Fruit fly (Drosophila melanogaster) whole organism, wandering third instar larva: ENCODE results near the gene ldd.

Experiments used
- Abd-B ChIP-seq: fragments of >200 bp; optimal IDR thresholded peaks from 2 replicates; lab custom pipeline; 2017; ENCODE audit warnings: missing biosample characterization, missing genetic modification characterization
- CG32264 ChIP-seq: fragments of 200-800 bp; sonication (Bioruptor generic); optimal IDR thresholded peaks from 2 replicates; lab custom pipeline; 2016; ENCODE audit warnings: missing biosample characterization, missing genetic modification characterization
- CG9705 ChIP-seq: fragments of 200-800 bp; sonication (Bioruptor generic); optimal IDR thresholded peaks from 2 replicates; lab custom pipeline; 2018; ENCODE audit warnings: missing biosample characterization, mild to moderate bottlenecking, missing genetic modification characterization
- CrebA ChIP-seq: fragments of 200-800 bp; sonication (Bioruptor generic); optimal IDR thresholded peaks from 2 replicates; lab custom pipeline; 2016; ENCODE audit warnings: missing biosample characterization, mild to moderate bottlenecking, missing genetic modification characterization, borderline replicate concordance
- Dfd ChIP-seq: fragments of >200 bp; optimal IDR thresholded peaks from 2 replicates; lab custom pipeline; 2017; ENCODE audit warnings: missing biosample characterization, missing genetic modification characterization
- Dif ChIP-seq: fragments of 200-275, 200-300 bp; sonication (Bioruptor generic); optimal IDR thresholded peaks from 2 replicates; lab custom pipeline; 2018; ENCODE audit warnings: missing biosample characterization, missing genetic modification characterization; ENCODE audit not compliant: partially characterized antibody
- GATAd ChIP-seq: sonication (Bioruptor generic); optimal IDR thresholded peaks from 2 replicates; lab custom pipeline; 2016; ENCODE audit warnings: missing biosample characterization, missing genetic modification characterization
- HLH106 ChIP-seq: fragments of 200-800 bp; optimal IDR thresholded peaks from 3 replicates; lab custom pipeline; 2019; ENCODE audit warnings: missing biosample characterization, mild to moderate bottlenecking, missing genetic modification characterization, moderate library complexity
- Hnf4 ChIP-seq: fragments of 200-800 bp; sonication (Bioruptor generic); optimal IDR thresholded peaks from 2 replicates; lab custom pipeline; 2016; ENCODE audit warnings: missing biosample characterization, mild to moderate bottlenecking, missing genetic modification characterization
- Hr78 ChIP-seq: fragments of >200 bp; optimal IDR thresholded peaks from 2 replicates; lab custom pipeline; 2017; ENCODE audit warnings: missing biosample characterization, missing genetic modification characterization
- Hr83 ChIP-seq: fragments of 200-300 bp; sonication (Bioruptor generic); optimal IDR thresholded peaks from 2 replicates; lab custom pipeline; 2016; ENCODE audit warnings: missing biosample characterization, mild to moderate bottlenecking, missing genetic modification characterization, moderate library complexity; ENCODE audit not compliant: poor library complexity, severe bottlenecking
- Jra ChIP-seq: sonication (Bioruptor generic); optimal IDR thresholded peaks from 2 replicates; lab custom pipeline; 2016; ENCODE audit warnings: missing biosample characterization, missing genetic modification characterization
- Mio ChIP-seq: sonication (Bioruptor generic); optimal IDR thresholded peaks from 2 replicates; lab custom pipeline; 2016; ENCODE audit warnings: missing biosample characterization, missing genetic modification characterization
- Myc ChIP-seq: fragments of >200 bp; optimal IDR thresholded peaks from 2 replicates; lab custom pipeline; 2017
- N ChIP-seq: fragments of >200 bp; optimal IDR thresholded peaks from 2 replicates; lab custom pipeline; 2018; ENCODE audit warnings: missing biosample characterization, missing external identifiers, missing genetic modification characterization
- OdsH ChIP-seq: fragments of 200-800 bp; sonication (Bioruptor generic); optimal IDR thresholded peaks from 2 replicates; lab custom pipeline; 2016; ENCODE audit warnings: missing biosample characterization, mild to moderate bottlenecking, missing genetic modification characterization
- Rel ChIP-seq, 2 experiments: fragments of 200-800 bp; sonication (Bioruptor generic) in 1 of 2; optimal IDR thresholded peaks; 2 replicates in 1 of 2; 3 replicates in 1 of 2; lab custom pipeline; 2016 to 2019; ENCODE audit warnings: mild to moderate bottlenecking in 2 of 2, missing biosample characterization in 2 of 2, missing genetic modification characterization in 2 of 2, moderate library complexity in 1 of 2
- Sp1 ChIP-seq: fragments of 200-800 bp; sonication (Bioruptor generic); optimal IDR thresholded peaks from 3 replicates; lab custom pipeline; 2019; ENCODE audit warnings: missing biosample characterization, mild to moderate bottlenecking, missing genetic modification characterization, moderate library complexity
- Vsx2 ChIP-seq: fragments of 200-300, 225-300 bp; sonication (Bioruptor generic); optimal IDR thresholded peaks from 2 replicates; lab custom pipeline; 2018; ENCODE audit warnings: missing biosample characterization, missing genetic modification characterization; ENCODE audit not compliant: partially characterized antibody
- br ChIP-seq: fragments of 200-800 bp; sonication (Bioruptor generic); optimal IDR thresholded peaks from 2 replicates; lab custom pipeline; 2016; ENCODE audit warnings: missing biosample characterization, missing genetic modification characterization
- brk ChIP-seq: fragments of 200-800 bp; sonication (Bioruptor generic); optimal IDR thresholded peaks from 2 replicates; lab custom pipeline; 2016; ENCODE audit warnings: missing biosample characterization, mild to moderate bottlenecking, missing genetic modification characterization
- dl ChIP-seq, 2 experiments: fragments of 175-275, 200-275 bp in 1 of 2; fragments of 200-275 bp in 1 of 2; sonication (Bioruptor generic); optimal IDR thresholded peaks; lab custom pipeline; 2018; ENCODE audit warnings: mild to moderate bottlenecking in 2 of 2, missing biosample characterization in 2 of 2, missing genetic modification characterization in 2 of 2, moderate library complexity in 2 of 2; ENCODE audit not compliant: partially characterized antibody in 2 of 2, insufficient read depth in 1 of 2
- dmrt93B ChIP-seq: fragments of 200-800 bp; sonication (Bioruptor generic); optimal IDR thresholded peaks from 2 replicates; lab custom pipeline; 2018; ENCODE audit warnings: missing biosample characterization, mild to moderate bottlenecking, missing genetic modification characterization
- dsf ChIP-seq: sonication (Bioruptor generic); optimal IDR thresholded peaks from 2 replicates; lab custom pipeline; 2016; ENCODE audit warnings: missing biosample characterization, missing genetic modification characterization, borderline replicate concordance
- ey ChIP-seq: fragments of 200-800 bp; sonication (Bioruptor generic); optimal IDR thresholded peaks from 2 replicates; lab custom pipeline; 2016; ENCODE audit warnings: missing biosample characterization, missing genetic modification characterization
- foxo ChIP-seq, 2 experiments: fragments of 200-800 bp; sonication (Bioruptor generic); optimal IDR thresholded peaks; 2 replicates in 1 of 2; 3 replicates in 1 of 2; lab custom pipeline; 2016 to 2017; ENCODE audit warnings: missing biosample characterization in 2 of 2, missing genetic modification characterization in 2 of 2
- fru ChIP-seq: fragments of 200-800 bp; sonication (Bioruptor generic); optimal IDR thresholded peaks from 3 replicates; lab custom pipeline; 2016; ENCODE audit warnings: missing biosample characterization, mild to moderate bottlenecking, missing genetic modification characterization
- h ChIP-seq: fragments of 200-800 bp; sonication (Bioruptor generic); optimal IDR thresholded peaks from 3 replicates; lab custom pipeline; 2016; ENCODE audit warnings: missing biosample characterization, mild to moderate bottlenecking, missing genetic modification characterization
- jim ChIP-seq: fragments of 175-275, 200-325 bp; sonication (Bioruptor generic); optimal IDR thresholded peaks from 2 replicates; lab custom pipeline; 2016; ENCODE audit warnings: missing biosample characterization, mild to moderate bottlenecking, missing genetic modification characterization
- lola ChIP-seq: fragments of >200 bp; optimal IDR thresholded peaks from 2 replicates; lab custom pipeline; 2017; ENCODE audit warnings: missing biosample characterization, missing genetic modification characterization
- psq ChIP-seq: fragments of 200-800 bp; sonication (Bioruptor generic); optimal IDR thresholded peaks from 3 replicates; lab custom pipeline; 2017; ENCODE audit warnings: missing biosample characterization, mild to moderate bottlenecking, missing genetic modification characterization, moderate library complexity
- rgr ChIP-seq: fragments of 200-800 bp; sonication (Bioruptor generic); optimal IDR thresholded peaks from 3 replicates; lab custom pipeline; 2016; ENCODE audit warnings: missing biosample characterization, mild to moderate bottlenecking, missing genetic modification characterization
- sage ChIP-seq: fragments of 200-800 bp; sonication (Bioruptor generic); optimal IDR thresholded peaks from 2 replicates; lab custom pipeline; 2016; ENCODE audit warnings: missing biosample characterization, mild to moderate bottlenecking, missing genetic modification characterization
- sv ChIP-seq: fragments of 200-800 bp; sonication (Bioruptor generic); optimal IDR thresholded peaks from 3 replicates; lab custom pipeline; 2016; ENCODE audit warnings: missing biosample characterization, missing genetic modification characterization
- usp ChIP-seq: fragments of >200 bp; optimal IDR thresholded peaks from 2 replicates; lab custom pipeline; 2017; ENCODE audit warnings: missing biosample characterization, missing genetic modification characterization
- woc ChIP-seq: sonication (Bioruptor generic); optimal IDR thresholded peaks from 2 replicates; lab custom pipeline; 2016; ENCODE audit warnings: missing biosample characterization, mild to moderate bottlenecking, missing genetic modification characterization

The ldd gene

DNA sequence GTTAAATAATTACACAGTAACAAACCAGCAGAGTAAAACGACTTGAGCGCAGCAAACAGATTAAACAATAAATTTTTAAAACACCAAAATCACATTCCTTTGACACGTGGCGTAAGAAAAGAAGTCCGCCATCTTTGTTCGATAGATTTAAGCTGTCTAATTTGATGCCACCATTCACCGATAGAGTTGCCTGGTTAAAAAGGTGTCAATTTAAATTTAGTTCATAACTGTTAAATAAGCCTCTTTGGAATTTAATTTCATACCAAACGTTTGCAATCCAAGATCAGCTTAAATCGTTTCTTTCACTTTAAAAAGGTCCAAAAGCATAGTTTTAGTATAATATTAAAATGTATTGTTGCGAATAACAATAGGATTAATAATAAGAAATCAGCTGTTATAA is 21.3 kb upstream of the ldd start, which contains the start of gene CG15446:
TSS of gene CG15446 (minus strand) at position 101 of the 400 bp plus-strand sequence.
- TF ChIP-seq dsf (GFP tag; lab: Kevin White, UChicago): no peak
- no peak for TF ChIP-seq Hr83 (GFP tag; lab: Kevin White, UChicago)
- TF ChIP-seq brk (GFP tag; lab: Kevin White, UChicago): no peak
- TF ChIP-seq Dfd (GFP tag; lab: Kevin White, UChicago): no peak
- no peak for TF ChIP-seq Jra (GFP tag; lab: Kevin White, UChicago)
- TF ChIP-seq Abd-B: no peak
- no peak for TF ChIP-seq Rel (GFP tag; optimal IDR thresholded peaks at IDR 0.05; lab: Kevin White, UChicago)
- TF ChIP-seq Rel (tag; optimal IDR thresholded peaks at IDR 0.05; lab: Kevin White, UChicago): no peak
- no peak for TF ChIP-seq OdsH (GFP tag; lab: Kevin White, UChicago)
- TF ChIP-seq Dif (GFP tag; lab: Kevin White, UChicago): no peak
- no peak for TF ChIP-seq CG9705 (GFP tag; lab: Kevin White, UChicago)
- no peak for TF ChIP-seq dl (GFP tag; optimal IDR thresholded peaks at IDR 0.05; lab: Kevin White, UChicago; ENCODE audit: insufficient read depth in 1 of 2, partially characterized antibody in 2 of 2)
- TF ChIP-seq GATAd: no peak
- TF ChIP-seq foxo (GFP tag; optimal IDR thresholded peaks at IDR 0.05; lab: Kevin White, UChicago): no peak
- no peak for TF ChIP-seq lola
- no peak for TF ChIP-seq sage (GFP tag; lab: Kevin White, UChicago)

- no peak for TF ChIP-seq CrebA
- no peak for TF ChIP-seq Hr83 (GFP tag; lab: Kevin White, UChicago)
- TF ChIP-seq dmrt93B (GFP tag; lab: Kevin White, UChicago): no peak
- no peak for TF ChIP-seq fru (GFP tag; lab: Kevin White, UChicago)
- TF ChIP-seq Dfd (GFP tag; lab: Kevin White, UChicago): no peak
- no peak for TF ChIP-seq sv (GFP tag; lab: Kevin White, UChicago)
These were observed 17.2 kb upstream of the ldd start, which contains the start of gene CG1503 for dm6 chrX:21106269-21106668. Gene CG1503 (minus strand): TSS chrX:21106369.

- TF ChIP-seq h (GFP tag; lab: Kevin White, UChicago) (peak; percentile 20), CG9705 (GFP tag; lab: Kevin White, UChicago) (no peak), dsf (GFP tag; lab: Kevin White, UChicago) (no peak), rgr (no peak), Hr83 (GFP tag; lab: Kevin White, UChicago) (no peak), Myc (lab: Kevin White, UChicago) (peak; percentile 22), OdsH (GFP tag; lab: Kevin White, UChicago) (no peak), CG32264 (GFP tag; lab: Kevin White, UChicago) (no peak), Jra (GFP tag; lab: Kevin White, UChicago) (no peak), brk (GFP tag; lab: Kevin White, UChicago) (no peak), ey (GFP tag; lab: Kevin White, UChicago) (no peak), sage (GFP tag; lab: Kevin White, UChicago) (no peak), jim (GFP tag; lab: Kevin White, UChicago) (peak; percentile 70), Vsx2 (GFP tag; lab: Kevin White, UChicago) (peak; percentile 66), CrebA (no peak), N (GFP tag; lab: Kevin White, UChicago) (no peak), br (GFP tag; lab: Kevin White, UChicago) (no peak), Rel (GFP tag; optimal IDR thresholded peaks at IDR 0.05; lab: Kevin White, UChicago) (no peak), Rel (tag; optimal IDR thresholded peaks at IDR 0.05; lab: Kevin White, UChicago) (peak; percentile 93), dl (GFP tag; optimal IDR thresholded peaks at IDR 0.05; lab: Kevin White, UChicago; ENCODE audit: insufficient read depth in 1 of 2, partially characterized antibody in 2 of 2) (peak in 1 of 2 experiments; percentile 59), Hnf4 (GFP tag; lab: Kevin White, UChicago) (no peak), Mio (GFP tag; lab: Kevin White, UChicago) (no peak), Abd-B (no peak), foxo (GFP tag; optimal IDR thresholded peaks at IDR 0.05; lab: Kevin White, UChicago) (no peak), psq (no peak), Sp1 (GFP tag; lab: Kevin White, UChicago) (no peak), usp (GFP tag; lab: Kevin White, UChicago) (no peak), lola (no peak), sv (GFP tag; lab: Kevin White, UChicago) (no peak), dmrt93B (GFP tag; lab: Kevin White, UChicago) (no peak), Dfd (GFP tag; lab: Kevin White, UChicago) (no peak), HLH106 (peak; percentile 17), GATAd (no peak), woc (GFP tag; lab: Kevin White, UChicago) (no peak), Hr78 (no peak), fru (GFP tag; lab: Kevin White, UChicago) (peak; percentile 5), Dif (GFP tag; lab: Kevin White, UChicago) (peak; percentile 89)
These were observed 6.5 kb upstream of the ldd start, which contains the start of the genes unc and CG15445 for dm6 chrX:21116864-21117464. Gene unc (minus strand): TSS chrX:21116914. Gene CG15445 (plus strand): TSS chrX:21117159.
